Fruit fly (Drosophila melanogaster) whole organism, embryonic: ENCODE data around the gene lva.

Experiments
- Abd-B ChIP-seq: fragments of 200-800 bp; sonication (Bioruptor generic); optimal IDR thresholded peaks from 2 replicates; lab custom pipeline; 2018; ENCODE audit warnings: missing biosample characterization, mild to moderate bottlenecking, missing genetic modification characterization, moderate library complexity
- Atf3 ChIP-seq: fragments of 200-800 bp; sonication (Bioruptor generic); optimal IDR thresholded peaks from 3 replicates; lab custom pipeline; 2016; ENCODE audit warnings: missing biosample characterization, missing genetic modification characterization
- B-H2 ChIP-seq: fragments of 200-800 bp; sonication (Bioruptor generic); optimal IDR thresholded peaks from 2 replicates; lab custom pipeline; 2018; ENCODE audit warnings: missing biosample characterization, mild to moderate bottlenecking, missing genetic modification characterization
- CG11085 ChIP-seq: fragments of 200-800 bp; sonication (Bioruptor generic); IDR thresholded peaks from 2 replicates; pipeline ENCODE4 v1.3.6; 2022; ENCODE audit warnings: missing biosample characterization, missing genetic modification characterization
- CG15073 ChIP-seq: fragments of 200-800 bp; sonication (Bioruptor generic); optimal IDR thresholded peaks from 2 replicates; lab custom pipeline; 2016; ENCODE audit warnings: missing biosample characterization, missing genetic modification characterization
- CG15479 ChIP-seq: fragments of 200-800 bp; sonication (Bioruptor generic); optimal IDR thresholded peaks from 3 replicates; lab custom pipeline; 2019; ENCODE audit warnings: missing biosample characterization, mild to moderate bottlenecking, missing genetic modification characterization, moderate library complexity
- CG15514 ChIP-seq: fragments of 200-800 bp; sonication (Bioruptor generic); optimal IDR thresholded peaks from 3 replicates; lab custom pipeline; 2017; ENCODE audit warnings: missing biosample characterization, missing genetic modification characterization, mild to moderate bottlenecking, moderate library complexity, missing genetic modification reagents
- CG16813 ChIP-seq: fragments of 200-800 bp; sonication (Bioruptor generic); IDR thresholded peaks from 3 replicates; pipeline ENCODE4 v1.3.6; 2022; ENCODE audit warnings: missing biosample characterization, missing genetic modification characterization; ENCODE audit not compliant: partially characterized antibody
- CG16863 ChIP-seq: fragments of 200-800 bp; sonication (Bioruptor generic); optimal IDR thresholded peaks from 3 replicates; lab custom pipeline; 2016; ENCODE audit warnings: missing biosample characterization, missing genetic modification characterization
- CG17328 ChIP-seq: fragments of 200-800 bp; sonication (Bioruptor generic); IDR thresholded peaks from 2 replicates; pipeline ENCODE4 v1.3.6; 2022; ENCODE audit warnings: missing biosample characterization, missing genetic modification characterization
- CG17361 ChIP-seq: fragments of 200-800 bp; sonication (Bioruptor generic); IDR thresholded peaks from 3 replicates; pipeline ENCODE4 v1.3.6; 2022; ENCODE audit warnings: missing biosample characterization, missing genetic modification characterization
- CG2678 ChIP-seq: fragments of 200-800 bp; sonication (Bioruptor generic); optimal IDR thresholded peaks from 3 replicates; lab custom pipeline; 2019; ENCODE audit warnings: missing biosample characterization, mild to moderate bottlenecking, missing genetic modification characterization, moderate library complexity
- CG31388 ChIP-seq: fragments of 200-800 bp; sonication (Bioruptor generic); optimal IDR thresholded peaks from 2 replicates; lab custom pipeline; 2016; ENCODE audit warnings: missing biosample characterization, missing genetic modification characterization
- CG3163 ChIP-seq: fragments of 200-800 bp; sonication (Bioruptor generic); optimal IDR thresholded peaks from 3 replicates; lab custom pipeline; 2016; ENCODE audit warnings: missing biosample characterization, missing genetic modification characterization
- CG34422 ChIP-seq: fragments of 200-800 bp; sonication (Bioruptor generic); IDR thresholded peaks from 3 replicates; pipeline ENCODE4 v1.3.6; 2022; ENCODE audit warnings: missing biosample characterization, missing genetic modification characterization
- CG3995 ChIP-seq: fragments of 200-800 bp; sonication (Bioruptor generic); optimal IDR thresholded peaks from 3 replicates; lab custom pipeline; 2016; ENCODE audit warnings: missing biosample characterization, missing genetic modification characterization
- CG4360 ChIP-seq: fragments of 200-800 bp; sonication (Bioruptor generic); IDR thresholded peaks from 2 replicates; pipeline ENCODE4 v1.3.6; 2022; ENCODE audit warnings: missing biosample characterization, missing genetic modification characterization
- CG6175 ChIP-seq: fragments of 200-800 bp; sonication (Bioruptor generic); IDR thresholded peaks from 3 replicates; pipeline ENCODE4 v1.3.6; 2022; ENCODE audit warnings: missing biosample characterization, missing genetic modification characterization
- CG6254 ChIP-seq: fragments of 200-800 bp; sonication (Bioruptor generic); optimal IDR thresholded peaks from 3 replicates; lab custom pipeline; 2017; ENCODE audit warnings: mild to moderate bottlenecking, missing biosample characterization, missing genetic modification reagents, missing genetic modification characterization
- CG6683 ChIP-seq: fragments of 200-800 bp; sonication (Bioruptor generic); optimal IDR thresholded peaks from 2 replicates; lab custom pipeline; 2017; ENCODE audit warnings: missing biosample characterization, mild to moderate bottlenecking, missing genetic modification characterization, missing genetic modification reagents
- CG7745 ChIP-seq: fragments of 200-800 bp; sonication (Bioruptor generic); optimal IDR thresholded peaks from 2 replicates; lab custom pipeline; 2018; ENCODE audit warnings: missing biosample characterization, mild to moderate bottlenecking, missing genetic modification characterization, moderate library complexity
- CG7786 ChIP-seq: fragments of 200-800 bp; sonication (Bioruptor generic); optimal IDR thresholded peaks from 2 replicates; lab custom pipeline; 2016; ENCODE audit warnings: missing biosample characterization, missing genetic modification characterization
- CG9727 ChIP-seq: fragments of 200-800 bp; sonication (Bioruptor generic); optimal IDR thresholded peaks from 3 replicates; lab custom pipeline; 2017; ENCODE audit warnings: missing biosample characterization, mild to moderate bottlenecking, missing genetic modification characterization
- CTCF ChIP-seq: fragments of 200-800 bp; sonication (Bioruptor generic); optimal IDR thresholded peaks from 2 replicates; lab custom pipeline; 2017; ENCODE audit warnings: missing biosample characterization, mild to moderate bottlenecking, missing genetic modification characterization, moderate library complexity
- D19B ChIP-seq: fragments of 200-800 bp; sonication (Bioruptor generic); optimal IDR thresholded peaks from 2 replicates; lab custom pipeline; 2017; ENCODE audit warnings: missing biosample characterization, mild to moderate bottlenecking, missing genetic modification characterization
- Dp ChIP-seq: fragments of 200-800 bp; sonication (Bioruptor generic); optimal IDR thresholded peaks from 2 replicates; lab custom pipeline; 2018; ENCODE audit warnings: missing biosample characterization, mild to moderate bottlenecking, missing genetic modification characterization, moderate library complexity
- Ets65A ChIP-seq: fragments of 200-800 bp; sonication (Bioruptor generic); peaks from one replicate; lab custom pipeline; 2016; ENCODE audit warnings: missing biosample characterization, missing genetic modification characterization
- GATAe ChIP-seq: fragments of 200-800 bp; sonication (Bioruptor generic); conservative IDR thresholded peaks from 2 replicates; pipeline ENCODE4 v1.3.6; 2022; ENCODE audit warnings: missing biosample characterization, missing genetic modification characterization
- Mad ChIP-seq: fragments of 200-800 bp; sonication (Bioruptor generic); optimal IDR thresholded peaks from 2 replicates; lab custom pipeline; 2016; ENCODE audit warnings: missing biosample characterization, missing genetic modification characterization
- Max ChIP-seq: fragments of 200-800 bp; sonication (Bioruptor generic); optimal IDR thresholded peaks from 2 replicates; lab custom pipeline; 2016; ENCODE audit warnings: missing biosample characterization, mild to moderate bottlenecking, missing genetic modification characterization
- Meics ChIP-seq: fragments of 200-800 bp; sonication (Bioruptor generic); optimal IDR thresholded peaks from 2 replicates; lab custom pipeline; 2017; ENCODE audit warnings: missing biosample characterization, mild to moderate bottlenecking, missing genetic modification characterization
- Mrtf ChIP-seq: fragments of 200-800 bp; sonication (Bioruptor generic); IDR thresholded peaks from 3 replicates; pipeline ENCODE4 v1.3.6; 2022; ENCODE audit warnings: missing biosample characterization, missing genetic modification characterization
- Myb ChIP-seq: fragments of 200-800 bp; sonication (Bioruptor generic); optimal IDR thresholded peaks from 2 replicates; lab custom pipeline; 2016; ENCODE audit warnings: missing biosample characterization, missing genetic modification characterization
- NFAT ChIP-seq: fragments of 200-800 bp; sonication (Bioruptor generic); IDR thresholded peaks from 2 replicates; pipeline ENCODE4 v1.3.6; 2022; ENCODE audit warnings: missing biosample characterization, missing genetic modification characterization
- Optix ChIP-seq: fragments of 200-800 bp; sonication (Bioruptor generic); IDR thresholded peaks from 3 replicates; pipeline ENCODE4 v1.3.6; 2022; ENCODE audit warnings: missing biosample characterization, missing genetic modification characterization
- Tbp ChIP-seq: fragments of >200 bp; optimal IDR thresholded peaks from 2 replicates; lab custom pipeline; 2018; ENCODE audit warnings: missing biosample characterization, missing genetic modification characterization
- Vsx1 ChIP-seq: fragments of 200-800 bp; sonication (Bioruptor generic); optimal IDR thresholded peaks from 2 replicates; lab custom pipeline; 2017; ENCODE audit warnings: missing biosample characterization, mild to moderate bottlenecking, missing genetic modification characterization, missing genetic modification reagents
- Xbp1 ChIP-seq: fragments of 200-800 bp; sonication (Bioruptor generic); optimal IDR thresholded peaks from 3 replicates; lab custom pipeline; 2016; ENCODE audit warnings: missing biosample characterization, mild to moderate bottlenecking, missing genetic modification characterization
- Xrp1 ChIP-seq: fragments of 200-800 bp; sonication (Bioruptor generic); IDR thresholded peaks from 2 replicates; pipeline ENCODE4 v1.3.6; 2022; ENCODE audit warnings: missing biosample characterization, missing genetic modification characterization
- ash1 ChIP-seq: fragments of 200-800 bp; sonication (Bioruptor generic); optimal IDR thresholded peaks from 2 replicates; lab custom pipeline; 2018; ENCODE audit warnings: missing biosample characterization, mild to moderate bottlenecking, missing genetic modification characterization
- br ChIP-seq: fragments of >200 bp; optimal IDR thresholded peaks from 2 replicates; lab custom pipeline; 2017
- cas ChIP-seq: fragments of 200-800 bp; sonication (Bioruptor generic); IDR thresholded peaks from 2 replicates; pipeline ENCODE4 v1.3.6; 2022; ENCODE audit warnings: missing biosample characterization, missing genetic modification characterization
- eve ChIP-seq, 2 experiments: fragments of >200 bp; optimal IDR thresholded peaks; 2 replicates each; lab custom pipeline; 2017; ENCODE audit warnings: missing biosample characterization in 2 of 2, missing genetic modification characterization in 2 of 2
- gce ChIP-seq: fragments of 200-800 bp; sonication (Bioruptor generic); IDR thresholded peaks from 3 replicates; pipeline ENCODE4 v1.3.6; 2022; ENCODE audit warnings: missing biosample characterization, missing genetic modification characterization
- gro ChIP-seq: fragments of 200-800 bp; sonication (Bioruptor generic); optimal IDR thresholded peaks from 2 replicates; lab custom pipeline; 2016; ENCODE audit warnings: missing biosample characterization, missing genetic modification characterization
- ken ChIP-seq: fragments of 200-800 bp; sonication (Bioruptor generic); IDR thresholded peaks from 3 replicates; pipeline ENCODE4 v1.3.6; 2022; ENCODE audit warnings: missing biosample characterization, missing genetic modification characterization
- pros ChIP-seq: fragments of 200-800 bp; sonication (Bioruptor generic); optimal IDR thresholded peaks from 3 replicates; lab custom pipeline; 2019; ENCODE audit warnings: missing biosample characterization, mild to moderate bottlenecking, missing genetic modification characterization, moderate library complexity
- pzg ChIP-seq: fragments of 200-800 bp; sonication (Bioruptor generic); optimal IDR thresholded peaks from 3 replicates; lab custom pipeline; 2018; ENCODE audit warnings: missing biosample characterization, mild to moderate bottlenecking, missing genetic modification characterization, moderate library complexity
- schlank ChIP-seq: fragments of 200-800 bp; sonication (Bioruptor generic); optimal IDR thresholded peaks from 2 replicates; lab custom pipeline; 2018; ENCODE audit warnings: missing biosample characterization, mild to moderate bottlenecking, missing genetic modification characterization
- seq ChIP-seq: fragments of 200-800 bp; sonication (Bioruptor generic); IDR thresholded peaks from 2 replicates; pipeline ENCODE4 v1.3.6; 2022; ENCODE audit warnings: missing biosample characterization, missing genetic modification characterization
- sna ChIP-seq: fragments of 200-800 bp; sonication (Bioruptor generic); IDR thresholded peaks from 2 replicates; pipeline ENCODE4 v1.3.6; 2022; ENCODE audit warnings: missing biosample characterization, missing genetic modification characterization; ENCODE audit not compliant: partially characterized antibody
- stc ChIP-seq: fragments of 200-800 bp; sonication (Bioruptor generic); IDR thresholded peaks from 2 replicates; pipeline ENCODE4 v1.3.6; 2022; ENCODE audit warnings: missing biosample characterization, missing genetic modification characterization
- tx ChIP-seq: fragments of 200-800 bp; sonication (Bioruptor generic); optimal IDR thresholded peaks from 2 replicates; lab custom pipeline; 2016; ENCODE audit warnings: missing biosample characterization, missing genetic modification characterization
- unpg ChIP-seq: fragments of 200-800 bp; sonication (Bioruptor generic); optimal IDR thresholded peaks from 3 replicates; lab custom pipeline; 2018; ENCODE audit warnings: missing biosample characterization, mild to moderate bottlenecking, missing genetic modification characterization, moderate library complexity

lva gene

DNA sequence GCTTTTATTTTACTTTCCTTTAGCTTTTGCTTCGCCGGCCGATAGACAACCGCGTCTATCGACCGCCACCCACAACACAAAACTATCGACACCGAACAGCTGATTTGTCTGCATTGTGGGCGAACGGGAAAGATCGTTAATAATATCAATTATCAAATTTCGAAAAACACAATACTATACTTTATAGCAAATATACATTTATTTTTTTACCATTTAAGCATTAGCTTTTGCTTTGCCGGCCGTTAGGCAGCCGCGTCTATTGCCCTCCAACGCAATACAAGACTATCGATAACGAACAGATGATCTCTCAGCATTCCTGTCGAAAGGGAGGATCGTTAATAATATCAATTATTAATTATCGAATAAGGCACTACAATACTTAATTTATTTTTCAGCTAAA, 29.0 kb downstream of the lva start, which contains the start of the genes CG2938 and Glos (continued):
- no peak for TF ChIP-seq pros (GFP tag; lab: Kevin White, UChicago)
- TF ChIP-seq GATAe (GFP tag; lab: Robert Waterston, UW): no peak
- TF ChIP-seq ken: no peak
- TF ChIP-seq Max: no peak
- TF ChIP-seq cas (GFP tag; lab: Robert Waterston, UW): no peak
- TF ChIP-seq CG16863 (GFP tag; lab: Kevin White, UChicago): no peak
- TF ChIP-seq CG17361 (GFP tag; lab: Robert Waterston, UW): no peak
- peak; percentile 72 for TF ChIP-seq CG16813 (GFP tag; lab: Robert Waterston, UW)
- TF ChIP-seq seq: no peak
- TF ChIP-seq Dp: peak; percentile 22
- no peak for TF ChIP-seq Ets65A (GFP tag; lab: Kevin White, UChicago)
- no peak for TF ChIP-seq CG2678 (tag; lab: Kevin White, UChicago)
- TF ChIP-seq Myb (GFP tag; lab: Kevin White, UChicago): no peak
- no peak for TF ChIP-seq Abd-B (GFP tag; lab: Kevin White, UChicago)
- no peak for TF ChIP-seq CG11085
- no peak for TF ChIP-seq Tbp (GFP tag; lab: Kevin White, UChicago)
- no peak for TF ChIP-seq Xrp1 (GFP tag; lab: Robert Waterston, UW)
- no peak for TF ChIP-seq Mad (GFP tag; lab: Kevin White, UChicago)
- peak; percentile 33 for TF ChIP-seq pzg (GFP tag; lab: Kevin White, UChicago)
- TF ChIP-seq Atf3 (GFP tag; lab: Kevin White, UChicago): no peak
- TF ChIP-seq CG6254 (GFP tag; lab: Kevin White, UChicago): no peak
- TF ChIP-seq CG3163 (GFP tag; lab: Kevin White, UChicago): no peak
- TF ChIP-seq sna: peak; percentile 74
- no peak for TF ChIP-seq CG7786 (GFP tag; lab: Kevin White, UChicago)
- TF ChIP-seq CG15073 (GFP tag; lab: Kevin White, UChicago): no peak
- TF ChIP-seq CG7745 (tag; lab: Kevin White, UChicago): no peak
- no peak for TF ChIP-seq stc (GFP tag; lab: Robert Waterston, UW)
- TF ChIP-seq CG31388 (GFP tag; lab: Kevin White, UChicago): no peak
- no peak for TF ChIP-seq Xbp1 (GFP tag; lab: Kevin White, UChicago)
- TF ChIP-seq D19B (GFP tag; lab: Kevin White, UChicago): no peak
- no peak for TF ChIP-seq CG9727 (GFP tag; lab: Kevin White, UChicago)
- TF ChIP-seq gro (GFP tag; lab: Kevin White, UChicago): no peak
- TF ChIP-seq br (lab: Kevin White, UChicago): no peak
- no peak for TF ChIP-seq CG34422 (GFP tag; lab: Robert Waterston, UW)
- peak; percentile 4 for TF ChIP-seq CG15514 (GFP tag; lab: Kevin White, UChicago)
- TF ChIP-seq tx (GFP tag; lab: Kevin White, UChicago): no peak
- no peak for TF ChIP-seq gce (GFP tag; lab: Robert Waterston, UW)
- no peak for TF ChIP-seq CG6683 (GFP tag; lab: Kevin White, UChicago)
- no peak for TF ChIP-seq Vsx1 (GFP tag; lab: Kevin White, UChicago)
- TF ChIP-seq CG6175 (GFP tag; lab: Robert Waterston, UW): no peak
- TF ChIP-seq CTCF (GFP tag; lab: Kevin White, UChicago): no peak
- peak; percentile 13 for TF ChIP-seq CG3995 (GFP tag; lab: Kevin White, UChicago)
- TF ChIP-seq B-H2: no peak
- no peak for TF ChIP-seq NFAT (GFP tag; lab: Robert Waterston, UW)
- TF ChIP-seq CG17328 (GFP tag; lab: Robert Waterston, UW): no peak
- no peak for TF ChIP-seq Meics (GFP tag; lab: Kevin White, UChicago)
- TF ChIP-seq CG15479: no peak
- TF ChIP-seq schlank (tag; lab: Kevin White, UChicago): no peak
- no peak for TF ChIP-seq Optix (GFP tag; lab: Robert Waterston, UW)
- no peak for TF ChIP-seq CG4360
- no peak for TF ChIP-seq Mrtf (GFP tag; lab: Robert Waterston, UW)
- TF ChIP-seq unpg (GFP tag; lab: Kevin White, UChicago): no peak
- TF ChIP-seq ash1 (GFP tag; lab: Kevin White, UChicago): no peak
- TF ChIP-seq eve (GFP tag; optimal IDR thresholded peaks at IDR 0.05; lab: Kevin White, UChicago): no peak
